Fruit fly (Drosophila melanogaster) S2 (cell line): ENCODE data around the gene CG43897.

Experiments
- CG8478 ChIP-seq: fragments of >200 bp; optimal IDR thresholded peaks from 2 replicates; lab custom pipeline; 2018
- CTCF ChIP-seq, 2 experiments: fragments of >200 bp; optimal IDR thresholded peaks; 2 replicates each; lab custom pipeline; 2018

CG43897 gene

DNA sequence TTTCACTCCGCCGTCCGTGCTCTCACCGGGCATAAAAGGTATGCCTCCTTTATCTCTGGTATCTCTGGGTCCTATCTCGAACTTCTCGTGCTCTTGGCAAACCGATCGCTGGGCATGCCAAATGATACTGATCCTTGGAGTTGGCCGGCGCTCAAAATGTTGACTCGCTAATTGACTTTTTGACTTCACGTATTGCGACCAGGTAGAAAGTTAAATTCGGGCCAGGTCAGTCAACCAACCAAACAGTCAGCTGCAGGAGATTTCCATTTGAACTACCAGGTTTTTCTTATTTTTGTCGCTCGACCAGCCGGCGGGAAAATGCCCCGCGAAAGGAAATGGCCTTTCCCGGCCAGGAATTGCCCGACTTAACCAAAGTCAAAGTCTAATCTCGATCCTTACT lies 9.5 kb upstream of the CG43897 start, which contains the start of gene Ilp4:
Ilp4 (minus strand) TSS at position 139 of the 400 bp plus-strand sequence.
- TF ChIP-seq CG8478 (no peak), CTCF (optimal IDR thresholded peaks at IDR 0.05; lab: Kevin White, UChicago) (no peak)

DNA sequence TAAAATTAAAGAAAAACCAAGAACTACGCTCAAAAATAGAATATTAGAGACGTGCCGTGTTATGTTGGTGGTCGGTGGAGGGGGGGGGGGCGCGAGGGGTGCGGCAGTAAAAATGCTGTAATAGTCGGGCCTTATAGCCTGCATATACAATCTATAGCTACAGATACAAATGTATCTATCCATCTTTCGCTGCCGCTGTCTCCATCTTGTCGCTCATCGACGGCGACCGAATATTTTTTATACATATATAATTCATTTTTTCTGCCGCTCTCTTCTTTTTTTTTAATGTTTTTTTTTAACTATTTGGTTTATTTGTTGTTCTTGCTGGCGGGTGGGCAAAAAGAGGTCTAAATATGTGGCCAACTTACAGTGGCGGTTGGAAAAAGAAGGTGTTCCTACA lies 974 bp downstream of the CG43897 start:
- TF ChIP-seq CTCF (optimal IDR thresholded peaks at IDR 0.05; lab: Kevin White, UChicago), result no peak
- TF ChIP-seq CG8478, result no peak

dm6 chr3L:9815705-9816104 lies 2.1 kb downstream of the CG43897 start:
- TF ChIP-seq CTCF (optimal IDR thresholded peaks at IDR 0.05; lab: Kevin White, UChicago) (no peak), CG8478 (no peak)

DNA sequence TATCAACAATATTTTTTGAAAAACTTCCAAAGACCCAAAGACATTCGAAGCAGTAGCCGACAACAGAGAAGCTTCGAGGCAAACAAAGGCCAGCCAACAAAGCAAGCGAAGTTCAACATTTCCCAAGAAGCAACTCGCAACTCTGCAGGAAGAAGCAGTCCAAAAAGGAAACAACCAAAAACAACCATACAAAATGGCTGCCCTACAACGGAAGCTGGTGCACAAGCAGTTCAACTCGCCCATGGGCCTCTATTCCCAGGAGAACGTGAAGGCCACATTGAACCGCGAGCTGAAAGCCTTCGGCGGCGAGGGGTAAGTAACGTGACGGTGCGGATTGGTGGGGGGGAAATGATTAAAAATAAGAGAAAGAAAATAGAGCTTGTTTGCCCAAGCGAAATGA lies 6.6 kb downstream of the CG43897 start:
- TF ChIP-seq CTCF (optimal IDR thresholded peaks at IDR 0.05; lab: Kevin White, UChicago) (no peak), CG8478 (no peak)

DNA sequence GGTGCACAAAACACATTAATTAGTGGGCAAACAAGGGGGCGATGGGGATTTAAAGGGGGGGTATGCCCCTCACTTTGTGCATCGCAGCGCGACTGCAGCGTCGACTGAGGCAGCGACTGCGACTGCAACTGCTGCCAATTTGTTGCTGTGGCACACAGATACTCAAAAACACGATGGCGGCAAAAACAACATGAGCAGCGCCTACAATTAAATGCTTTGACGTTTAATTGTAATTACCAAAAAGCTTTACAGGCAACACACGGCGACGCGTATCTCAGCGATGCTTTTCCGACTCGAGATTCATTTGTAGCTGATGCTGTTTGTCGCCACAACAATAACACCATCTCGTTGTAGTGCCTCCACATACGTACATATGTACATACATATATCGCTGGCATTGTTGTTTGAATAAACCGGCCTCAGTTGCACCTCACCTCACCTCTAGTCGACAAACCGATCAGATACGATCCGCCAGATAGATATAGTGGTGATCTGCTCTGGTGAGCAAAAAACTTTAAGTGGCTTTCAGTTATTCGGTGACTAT lies 7.6 kb downstream of the CG43897 start:
- no peak for TF ChIP-seq CG8478
- TF ChIP-seq CTCF (optimal IDR thresholded peaks at IDR 0.05; lab: Kevin White, UChicago), result no peak

- TF ChIP-seq CG8478 (no peak), CTCF (optimal IDR thresholded peaks at IDR 0.05; lab: Kevin White, UChicago) (no peak)
Measured at dm6 chr3L:9823797-9824196, 10.2 kb downstream of the CG43897 start, which contains the start of gene Ilp5. TSS of gene Ilp5 (minus strand) at chr3L:9823897.

DNA sequence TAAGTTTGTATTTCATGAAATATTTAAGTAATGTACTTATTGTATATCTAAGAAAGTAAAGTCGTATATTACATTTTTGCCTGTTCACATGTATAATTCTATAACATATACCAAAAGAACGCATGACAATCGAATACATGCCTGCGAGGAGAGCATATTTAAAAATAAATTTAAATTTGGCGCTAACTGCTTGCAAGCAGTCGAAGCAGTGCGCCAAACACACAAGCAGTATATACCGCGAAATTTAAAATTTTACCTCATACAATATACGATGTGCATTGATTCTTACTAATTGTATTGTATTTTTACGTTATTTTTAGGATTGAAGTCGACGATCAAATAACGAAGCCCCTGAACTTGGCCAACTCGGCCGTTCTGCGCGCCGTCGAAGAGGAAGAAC lies 10.6 kb downstream of the CG43897 start:
- TF ChIP-seq CTCF (optimal IDR thresholded peaks at IDR 0.05; lab: Kevin White, UChicago), result peak in 1 of 2 experiments; percentile 5
- TF ChIP-seq CG8478, result no peak

DNA sequence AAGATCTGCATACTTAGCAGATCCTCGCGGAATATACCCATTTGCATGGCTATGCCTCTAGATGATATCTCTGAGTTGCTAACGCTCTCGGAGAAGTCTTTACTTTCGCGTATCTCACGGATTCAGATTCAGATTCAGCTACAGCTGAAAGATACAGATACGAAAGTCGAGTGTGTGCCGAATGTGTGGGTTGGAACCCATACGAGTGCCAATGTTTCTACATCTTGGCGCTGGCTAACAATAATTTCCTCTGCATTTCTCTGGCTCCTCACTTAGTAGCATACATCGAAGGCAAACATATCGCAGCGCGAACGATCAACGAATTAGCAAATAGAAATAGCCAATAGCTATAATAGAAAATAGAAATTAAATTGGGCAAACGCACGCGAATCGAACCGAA lies 15.5 kb downstream of the CG43897 start:
- TF ChIP-seq CG8478 (no peak), CTCF (optimal IDR thresholded peaks at IDR 0.05; lab: Kevin White, UChicago) (no peak)

DNA sequence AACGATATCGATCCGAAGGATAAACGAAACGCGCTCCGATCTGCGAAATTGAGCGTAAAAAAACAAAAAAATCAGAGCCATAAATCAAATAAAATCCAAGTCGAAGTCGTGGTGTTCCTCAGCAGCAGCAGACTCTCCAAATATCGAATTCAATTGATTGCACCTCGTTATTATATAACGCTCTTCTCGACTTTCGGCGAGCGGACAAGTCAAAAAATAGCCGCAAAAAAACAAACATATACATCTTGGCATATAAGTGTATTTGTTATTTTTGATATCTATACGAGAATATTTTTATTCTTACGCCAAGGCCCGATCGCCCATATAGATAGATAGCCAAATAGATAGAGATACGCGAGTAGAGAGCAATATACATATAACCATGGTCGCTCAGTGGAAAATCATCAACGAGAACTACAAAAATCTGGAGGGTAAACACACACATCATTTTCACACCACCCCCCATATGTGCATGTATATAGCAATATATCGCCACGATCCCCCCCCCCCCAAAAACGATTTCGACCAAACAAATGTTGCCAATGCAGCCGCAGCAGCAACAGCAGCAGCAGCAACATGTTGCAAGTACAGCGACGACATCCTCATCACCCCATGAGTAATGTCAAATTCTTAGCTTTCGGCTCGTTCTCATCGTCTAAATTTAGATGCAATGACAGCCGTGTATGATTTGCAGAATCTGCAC lies 16.1 kb downstream of the CG43897 start:
- TF ChIP-seq CG8478 (no peak), CTCF (optimal IDR thresholded peaks at IDR 0.05; lab: Kevin White, UChicago) (no peak)

DNA sequence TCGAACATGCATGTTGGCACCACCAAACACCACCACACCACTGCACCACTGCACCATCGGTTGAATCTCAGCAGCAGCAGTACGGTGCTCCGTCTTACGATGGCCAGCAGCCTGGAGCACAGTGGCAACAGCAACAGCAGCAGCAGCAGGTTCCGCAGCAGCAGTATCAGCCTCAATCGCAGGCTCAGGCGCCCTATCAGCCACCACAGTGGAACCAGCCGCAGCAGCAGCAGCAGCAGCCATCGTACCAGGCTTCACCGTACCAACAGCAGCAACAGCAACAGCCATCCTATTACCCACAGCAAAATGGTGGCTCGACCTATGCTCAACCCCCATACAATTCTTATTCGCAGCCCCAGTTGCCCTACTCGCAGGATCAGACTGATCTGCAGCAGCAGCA lies 18.5 kb downstream of the CG43897 start:
- TF ChIP-seq CG8478, result no peak
- no peak for TF ChIP-seq CTCF (optimal IDR thresholded peaks at IDR 0.05; lab: Kevin White, UChicago)

DNA sequence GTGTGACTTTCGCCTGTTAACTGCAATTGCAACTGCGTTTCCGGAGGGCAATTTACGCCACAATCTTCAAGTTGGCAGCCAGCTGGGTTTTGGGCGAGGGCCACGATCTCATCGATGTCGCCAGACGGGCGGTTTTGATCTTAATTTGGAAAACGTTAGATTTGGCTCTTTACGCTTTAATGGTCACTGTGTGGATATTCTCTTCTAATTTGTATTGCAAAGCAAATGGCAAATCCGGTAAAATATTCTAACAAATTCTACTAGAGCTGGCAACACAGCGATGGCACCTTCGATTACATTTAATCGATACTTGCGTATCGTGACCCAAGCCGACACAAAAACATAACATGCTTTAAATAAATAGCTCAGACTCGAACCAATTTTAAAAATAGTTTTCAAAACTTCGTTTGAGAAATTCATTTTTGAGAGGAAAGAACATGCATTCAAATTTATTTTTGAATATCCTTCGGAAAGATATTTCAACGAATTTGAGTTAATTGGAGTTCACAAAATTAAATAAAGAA lies 22.9 kb downstream of the CG43897 start, which contains the start of gene I-2:
I-2 (minus strand) TSS at position 282 of the 524 bp plus-strand sequence.
- TF ChIP-seq CG8478 (no peak), CTCF (optimal IDR thresholded peaks at IDR 0.05; lab: Kevin White, UChicago) (peak in 1 of 2 experiments; percentile 28)

DNA sequence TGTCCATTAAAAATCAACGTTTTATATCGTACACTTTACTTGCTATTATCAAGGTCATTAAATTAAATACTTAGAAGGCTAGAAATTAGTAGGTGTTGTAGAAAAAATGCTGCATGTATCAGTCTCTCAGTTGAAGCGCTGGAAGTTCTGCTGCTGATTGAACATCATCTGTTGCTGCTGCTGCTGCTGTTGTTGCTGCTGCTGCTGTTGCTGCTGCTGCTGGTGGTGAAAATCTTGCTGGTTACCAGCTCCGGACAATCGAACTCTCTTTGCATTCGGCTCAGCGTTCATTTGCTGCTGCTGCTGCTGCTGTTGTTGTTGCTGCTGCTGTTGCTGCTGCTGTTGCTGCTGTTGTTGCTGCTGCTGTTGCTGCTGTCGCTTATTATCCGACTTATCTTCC lies 23.4 kb downstream of the CG43897 start:
- TF ChIP-seq CTCF (optimal IDR thresholded peaks at IDR 0.05; lab: Kevin White, UChicago) (no peak), CG8478 (no peak)

DNA sequence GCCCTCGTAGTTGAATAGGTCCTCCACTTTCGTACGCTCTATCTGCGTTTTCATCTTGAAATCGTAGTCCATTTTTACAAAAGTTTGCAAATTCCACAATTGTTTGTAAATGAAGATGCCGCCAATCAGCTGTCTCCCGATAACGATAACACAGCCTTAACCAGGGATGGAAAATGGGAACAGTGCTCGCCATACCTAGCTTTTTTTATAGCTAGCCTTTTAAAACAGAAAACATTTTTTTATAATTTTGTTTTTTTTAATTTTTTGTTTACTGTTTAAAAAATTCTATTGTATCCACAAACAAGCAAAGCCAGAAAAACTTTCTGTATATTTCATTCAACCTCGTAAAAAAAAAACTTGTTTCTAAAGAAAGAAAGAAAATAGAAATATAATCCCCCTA lies 24.9 kb downstream of the CG43897 start, which contains the start of gene Cdk8:
Cdk8 (minus strand) TSS at position 137 of the 400 bp plus-strand sequence.
- no peak for TF ChIP-seq CG8478
- TF ChIP-seq CTCF (optimal IDR thresholded peaks at IDR 0.05; lab: Kevin White, UChicago), result no peak

- TF ChIP-seq CTCF (optimal IDR thresholded peaks at IDR 0.05; lab: Kevin White, UChicago), result no peak
- TF ChIP-seq CG8478, result no peak
Measured at dm6 chr3L:9840710-9841109, 27.1 kb downstream of the CG43897 start.

dm6 chr3L:9842043-9842442 lies 28.4 kb downstream of the CG43897 start:
- TF ChIP-seq CTCF (optimal IDR thresholded peaks at IDR 0.05; lab: Kevin White, UChicago), result no peak
- no peak for TF ChIP-seq CG8478

DNA sequence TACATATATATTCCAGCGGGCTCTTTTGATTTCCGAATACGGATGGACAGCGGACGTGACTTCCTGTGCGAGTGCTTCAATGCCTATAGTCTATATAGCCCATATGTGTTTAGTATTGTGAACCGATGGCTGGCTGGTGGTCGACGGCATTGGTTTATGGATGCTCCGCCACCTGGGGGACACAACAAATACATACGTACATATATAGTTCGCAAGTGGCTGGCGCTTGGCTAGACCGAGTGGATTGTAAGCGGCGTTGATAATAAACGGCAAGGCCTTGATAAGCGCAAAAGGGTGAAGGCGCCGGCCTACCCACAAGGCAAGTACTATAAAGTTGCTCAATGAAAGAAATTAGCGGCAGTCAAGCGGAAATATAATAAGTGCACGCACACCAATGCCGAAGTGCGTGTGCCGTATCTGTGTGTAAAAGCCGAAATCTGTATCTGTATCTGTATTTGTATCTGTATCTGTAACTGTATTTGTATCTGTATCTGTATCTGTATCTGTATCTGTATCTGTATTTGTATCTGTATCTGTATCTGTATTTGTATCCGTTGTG lies 32.4 kb downstream of the CG43897 start:
- TF ChIP-seq CTCF (optimal IDR thresholded peaks at IDR 0.05; lab: Kevin White, UChicago) (no peak), CG8478 (no peak)
